Worm (Caenorhabditis elegans): ENCODE data around the gene Y105C5B.5.

DNA sequence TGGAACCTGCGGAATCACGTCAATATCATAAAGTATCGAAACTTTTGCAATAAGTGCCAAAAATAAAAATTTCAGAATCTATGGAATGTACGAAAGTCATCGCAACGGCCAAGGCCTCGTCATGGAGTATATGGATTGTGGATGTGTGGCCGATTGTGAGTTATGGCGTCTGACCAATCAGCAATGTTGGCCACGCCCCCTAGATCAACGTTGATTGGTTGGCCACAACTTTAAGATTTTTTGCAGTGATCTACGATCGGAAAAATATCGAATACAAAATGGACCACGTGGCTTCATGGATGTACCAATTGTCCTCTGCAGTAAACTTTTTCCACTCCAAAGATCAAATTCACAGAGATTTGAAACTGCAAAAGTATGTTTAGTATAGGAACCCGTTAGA, 50.4 kb downstream of the Y105C5B.5 start:
- TF ChIP-seq unc-62 (GFP tag; optimal IDR thresholded peaks at IDR 0.05) (no peak), ceh-39 (tag; optimal IDR thresholded peaks at IDR 0.05) (no peak), nhr-237 (tag; optimal IDR thresholded peaks at IDR 0.05) (no peak), unc-39 (tag; optimal IDR thresholded peaks at IDR 0.05) (no peak), lsy-2 (tag; optimal IDR thresholded peaks at IDR 0.05) (no peak), elt-3 (tag; optimal IDR thresholded peaks at IDR 0.05) (no peak)

All from whole organism, mixed stage, embryonic.